Fruit fly (Drosophila melanogaster) whole organism, wandering third instar larva: ENCODE measurements around the gene CG42822.
"Not testable (repeated sequence)": the region's sequence is repeated elsewhere in the genome, so short reads cannot be mapped to it uniquely, and the experiment has no call there.

Source experiments
- Abd-B ChIP-seq: fragments of >200 bp; optimal IDR thresholded peaks from 2 replicates; lab custom pipeline; 2017; ENCODE audit warnings: missing biosample characterization, missing genetic modification characterization
- CG32264 ChIP-seq: fragments of 200-800 bp; sonication (Bioruptor generic); optimal IDR thresholded peaks from 2 replicates; lab custom pipeline; 2016; ENCODE audit warnings: missing biosample characterization, missing genetic modification characterization
- CrebA ChIP-seq: fragments of 200-800 bp; sonication (Bioruptor generic); optimal IDR thresholded peaks from 2 replicates; lab custom pipeline; 2016; ENCODE audit warnings: missing biosample characterization, mild to moderate bottlenecking, missing genetic modification characterization, borderline replicate concordance
- Dif ChIP-seq: fragments of 200-275, 200-300 bp; sonication (Bioruptor generic); optimal IDR thresholded peaks from 2 replicates; lab custom pipeline; 2018; ENCODE audit warnings: missing biosample characterization, missing genetic modification characterization; ENCODE audit not compliant: partially characterized antibody
- Myc ChIP-seq: fragments of >200 bp; optimal IDR thresholded peaks from 2 replicates; lab custom pipeline; 2017
- N ChIP-seq: fragments of >200 bp; optimal IDR thresholded peaks from 2 replicates; lab custom pipeline; 2018; ENCODE audit warnings: missing biosample characterization, missing external identifiers, missing genetic modification characterization
- Vsx2 ChIP-seq: fragments of 200-300, 225-300 bp; sonication (Bioruptor generic); optimal IDR thresholded peaks from 2 replicates; lab custom pipeline; 2018; ENCODE audit warnings: missing biosample characterization, missing genetic modification characterization; ENCODE audit not compliant: partially characterized antibody
- brk ChIP-seq: fragments of 200-800 bp; sonication (Bioruptor generic); optimal IDR thresholded peaks from 2 replicates; lab custom pipeline; 2016; ENCODE audit warnings: missing biosample characterization, mild to moderate bottlenecking, missing genetic modification characterization
- dl ChIP-seq, 2 experiments: fragments of 175-275, 200-275 bp in 1 of 2; fragments of 200-275 bp in 1 of 2; sonication (Bioruptor generic); optimal IDR thresholded peaks; lab custom pipeline; 2018; ENCODE audit warnings: mild to moderate bottlenecking in 2 of 2, missing biosample characterization in 2 of 2, missing genetic modification characterization in 2 of 2, moderate library complexity in 2 of 2; ENCODE audit not compliant: partially characterized antibody in 2 of 2, insufficient read depth in 1 of 2
- fru ChIP-seq: fragments of 200-800 bp; sonication (Bioruptor generic); optimal IDR thresholded peaks from 3 replicates; lab custom pipeline; 2016; ENCODE audit warnings: missing biosample characterization, mild to moderate bottlenecking, missing genetic modification characterization
- jim ChIP-seq: fragments of 175-275, 200-325 bp; sonication (Bioruptor generic); optimal IDR thresholded peaks from 2 replicates; lab custom pipeline; 2016; ENCODE audit warnings: missing biosample characterization, mild to moderate bottlenecking, missing genetic modification characterization
- lola ChIP-seq: fragments of >200 bp; optimal IDR thresholded peaks from 2 replicates; lab custom pipeline; 2017; ENCODE audit warnings: missing biosample characterization, missing genetic modification characterization

CG42822 gene

dm6 chr3R:17448758-17449157 is 35.1 kb downstream of the CG42822 start, which contains the start of gene Eh:
Gene Eh, minus strand, starts transcription at chr3R:17448858.
- TF ChIP-seq Dif (GFP tag; lab: Kevin White, UChicago) (no peak), fru (GFP tag; lab: Kevin White, UChicago) (no peak), Vsx2 (GFP tag; lab: Kevin White, UChicago) (no peak), CG32264 (no peak), lola (GFP tag; lab: Kevin White, UChicago) (no peak), Abd-B (GFP tag; lab: Kevin White, UChicago) (no peak)

dm6 chr3R:17449402-17449801 is 35.7 kb downstream of the CG42822 start:
- TF ChIP-seq CG32264 (no peak), Abd-B (GFP tag; lab: Kevin White, UChicago) (no peak), CrebA (GFP tag; lab: Kevin White, UChicago) (no peak), Myc (lab: Kevin White, UChicago) (peak; percentile 15), Vsx2 (GFP tag; lab: Kevin White, UChicago) (no peak), brk (GFP tag; lab: Kevin White, UChicago) (no peak), jim (GFP tag; lab: Kevin White, UChicago) (no peak)

- not testable (repeated sequence) for TF ChIP-seq CrebA (GFP tag; lab: Kevin White, UChicago); N (GFP tag; lab: Kevin White, UChicago); dl (GFP tag; optimal IDR thresholded peaks at IDR 0.05; lab: Kevin White, UChicago; ENCODE audit: insufficient read depth in 1 of 2, partially characterized antibody in 2 of 2)
These were observed 43.0 kb downstream of the CG42822 start, which contains the start of gene CG14330 for dm6 chr3R:17456676-17457075. Gene CG14330, minus strand, starts transcription at chr3R:17456776.
